Worm (Caenorhabditis elegans): ENCODE measurements around the gene Y105C5B.3.

Gene Y105C5B.3

ce11 chrIV:15931833-15932232 lies 47.8 kb downstream of the Y105C5B.3 start:
- peak; percentile 23 for TF ChIP-seq ceh-34 (tag; optimal IDR thresholded peaks at IDR 0.05)
- TF ChIP-seq hlh-30 (tag; optimal IDR thresholded peaks at IDR 0.05; ENCODE audit: insufficient read depth), result peak; percentile 58
- TF ChIP-seq odd-2 (tag; optimal IDR thresholded peaks at IDR 0.05), result no peak
- peak; percentile 7 for TF ChIP-seq pat-9 (tag; optimal IDR thresholded peaks at IDR 0.05)
- no peak for TF ChIP-seq K02D7.2 (tag; optimal IDR thresholded peaks at IDR 0.05)
- no peak for TF ChIP-seq T23F11.4 (GFP tag; optimal IDR thresholded peaks at IDR 0.05)
- peak; percentile 11 for TF ChIP-seq syd-9 (tag; optimal IDR thresholded peaks at IDR 0.05)
- TF ChIP-seq C38D4.7 (GFP tag; optimal IDR thresholded peaks at IDR 0.05), result no peak
- TF ChIP-seq elt-2 (tag; optimal IDR thresholded peaks at IDR 0.05), result peak; percentile 51
- TF ChIP-seq ceh-6 (GFP tag; optimal IDR thresholded peaks at IDR 0.05), result peak; percentile 16
- no peak for TF ChIP-seq nhr-11 (tag; optimal IDR thresholded peaks at IDR 0.05)
- TF ChIP-seq pax-1 (tag; optimal IDR thresholded peaks at IDR 0.05), result no peak
- peak; percentile 32 for TF ChIP-seq hlh-13 (GFP tag; optimal IDR thresholded peaks at IDR 0.05)
- TF ChIP-seq K09A11.1 (tag; optimal IDR thresholded peaks at IDR 0.05; ENCODE audit: insufficient read depth), result peak; percentile 8
- no peak for TF ChIP-seq lim-6 (tag; optimal IDR thresholded peaks at IDR 0.05)
- no peak for TF ChIP-seq hlh-6 (tag; optimal IDR thresholded peaks at IDR 0.05)
- no peak for TF ChIP-seq ceh-45 (GFP tag; IDR thresholded peaks at IDR 0.05)
- TF ChIP-seq dmd-4 (tag; optimal IDR thresholded peaks at IDR 0.05; ENCODE audit: borderline replicate concordance), result no peak
- TF ChIP-seq unc-55 (GFP tag; optimal IDR thresholded peaks at IDR 0.05), result no peak
- no peak for TF ChIP-seq zip-5 (tag; optimal IDR thresholded peaks at IDR 0.05)
- TF ChIP-seq che-1 (tag; optimal IDR thresholded peaks at IDR 0.05), result peak; percentile 11

ce11 chrIV:15933814-15934213 lies 49.8 kb downstream of the Y105C5B.3 start, which contains the start of gene srv-16:
Gene srv-16, minus strand, starts transcription at chrIV:15933914.
- TF ChIP-seq nfya-1 (tag; optimal IDR thresholded peaks at IDR 0.05) (no peak), F13H6.1 (tag; optimal IDR thresholded peaks at IDR 0.05) (no peak), ttx-3 (tag; optimal IDR thresholded peaks at IDR 0.05) (no peak), hlh-30 (tag; optimal IDR thresholded peaks at IDR 0.05; ENCODE audit: insufficient read depth) (no peak), pag-3 (tag; optimal IDR thresholded peaks at IDR 0.05; ENCODE audit: borderline replicate concordance) (no peak), sox-2 (GFP tag; IDR thresholded peaks at IDR 0.05) (no peak), sox-4 (tag; optimal IDR thresholded peaks at IDR 0.05) (no peak), odd-2 (tag; optimal IDR thresholded peaks at IDR 0.05) (no peak), pax-1 (tag; optimal IDR thresholded peaks at IDR 0.05) (no peak), nhr-11 (tag; optimal IDR thresholded peaks at IDR 0.05) (no peak), ceh-34 (tag; optimal IDR thresholded peaks at IDR 0.05) (no peak), ceh-31 (tag; optimal IDR thresholded peaks at IDR 0.05) (no peak)

ce11 chrIV:15937088-15937487 lies 53.1 kb downstream of the Y105C5B.3 start:
- TF ChIP-seq ceh-14 (tag; optimal IDR thresholded peaks at IDR 0.05) (no peak), F13H6.1 (tag; optimal IDR thresholded peaks at IDR 0.05) (no peak), hlh-8 (tag; optimal IDR thresholded peaks at IDR 0.05) (no peak)
